Fruit fly (Drosophila melanogaster) whole organism, prepupa: ENCODE data around the gene CG43630.

Source experiments
- CG6276 ChIP-seq: fragments of 200-800 bp; sonication (Bioruptor generic); optimal IDR thresholded peaks from 2 replicates; lab custom pipeline; 2017; ENCODE audit warnings: missing biosample characterization, mild to moderate bottlenecking, missing genetic modification characterization
- CG6808 ChIP-seq: fragments of 200-800 bp; sonication (Bioruptor generic); optimal IDR thresholded peaks from 3 replicates; lab custom pipeline; 2017; ENCODE audit warnings: missing biosample characterization, missing genetic modification characterization, mild to moderate bottlenecking, moderate library complexity, missing genetic modification reagents
- CG7368 ChIP-seq: fragments of 200-800 bp; sonication (Bioruptor generic); optimal IDR thresholded peaks from 3 replicates; lab custom pipeline; 2016; ENCODE audit warnings: missing biosample characterization, missing genetic modification characterization
- OdsH ChIP-seq: fragments of 200-800 bp; sonication (Bioruptor generic); optimal IDR thresholded peaks from 3 replicates; lab custom pipeline; 2016; ENCODE audit warnings: missing biosample characterization, missing genetic modification characterization
- Sox14 ChIP-seq: fragments of 200-800 bp; sonication (Bioruptor generic); optimal IDR thresholded peaks from 3 replicates; lab custom pipeline; 2016; ENCODE audit warnings: missing biosample characterization, missing genetic modification characterization
- cyc ChIP-seq: fragments of 200-800 bp; sonication (Bioruptor generic); optimal IDR thresholded peaks from 3 replicates; lab custom pipeline; 2016; ENCODE audit warnings: missing biosample characterization, missing genetic modification characterization
- net ChIP-seq: fragments of 200-800 bp; sonication (Bioruptor generic); optimal IDR thresholded peaks from 3 replicates; lab custom pipeline; 2016; ENCODE audit warnings: missing biosample characterization, missing genetic modification characterization
- salr ChIP-seq, 2 experiments: fragments of 200-800 bp; sonication (Bioruptor generic); optimal IDR thresholded peaks; 3 replicates each; lab custom pipeline; 2016 to 2018; ENCODE audit warnings: missing biosample characterization in 2 of 2, missing genetic modification characterization in 2 of 2, mild to moderate bottlenecking in 1 of 2

dm6 chr3R:12688672-12689417 is 12.8 kb upstream of the CG43630 start, which contains the start of gene kar:
- TF ChIP-seq Sox14 (GFP tag; lab: Kevin White, UChicago): no peak
- TF ChIP-seq CG6276: no peak
- TF ChIP-seq cyc: no peak
- no peak for TF ChIP-seq CG6808 (GFP tag; lab: Kevin White, UChicago)
- TF ChIP-seq CG7368 (GFP tag; lab: Kevin White, UChicago): no peak
- TF ChIP-seq net (GFP tag; lab: Kevin White, UChicago): no peak
- no peak for TF ChIP-seq OdsH
- no peak for TF ChIP-seq salr (GFP tag; optimal IDR thresholded peaks at IDR 0.05; lab: Kevin White, UChicago)
